Worm (Caenorhabditis elegans): ENCODE data around the gene smf-1.

Gene smf-1

DNA sequence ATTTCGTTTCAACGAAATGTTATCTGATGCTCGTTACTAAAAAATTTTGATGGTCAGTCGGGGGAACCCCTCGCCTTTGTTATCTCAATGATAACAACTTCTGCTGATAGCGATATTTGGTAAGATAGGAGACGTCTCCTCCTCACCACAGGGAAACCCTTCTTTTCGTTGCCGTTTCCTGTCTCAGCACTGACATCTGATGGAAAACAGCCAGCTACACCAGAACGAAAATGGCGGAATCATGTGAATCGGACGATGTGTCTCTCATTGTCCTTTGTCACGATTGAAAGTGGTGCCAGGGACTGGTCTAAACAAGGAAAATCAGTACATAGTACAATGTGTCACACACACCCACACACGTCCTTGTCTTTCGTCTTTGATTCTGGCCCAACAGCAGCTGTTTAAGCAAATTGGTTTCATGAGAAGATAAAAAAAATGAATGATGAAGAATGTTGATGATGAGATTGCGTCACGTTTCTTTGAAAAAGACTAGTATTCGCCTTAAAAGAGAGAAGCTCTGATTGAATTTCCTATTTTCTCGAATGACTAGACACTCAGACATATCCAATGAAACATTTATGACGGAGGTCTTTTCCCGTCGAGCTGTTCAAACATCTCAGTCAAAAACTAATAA, 13.6 kb upstream of the smf-1 start:
- no peak for TF ChIP-seq snpc-3.4 (tag; optimal IDR thresholded peaks at IDR 0.05)
- peak; percentile 61 for TF ChIP-seq ceh-27 (GFP tag; optimal IDR thresholded peaks at IDR 0.05)
- TF ChIP-seq F33H1.4 (GFP tag; IDR thresholded peaks at IDR 0.05), result no peak
- TF ChIP-seq F22D6.2 (tag; optimal IDR thresholded peaks at IDR 0.05), result no peak
- no peak for TF ChIP-seq madf-3 (GFP tag; IDR thresholded peaks at IDR 0.05)
- no peak for TF ChIP-seq F37B4.10 (GFP tag; IDR thresholded peaks at IDR 0.05)
- TF ChIP-seq dox-1 (GFP tag; IDR thresholded peaks at IDR 0.05), result peak; percentile 51
- TF ChIP-seq F57C9.4 (tag; optimal IDR thresholded peaks at IDR 0.05), result no peak
- no peak for TF ChIP-seq bed-2 (GFP tag; IDR thresholded peaks at IDR 0.05)
- TF ChIP-seq ZK185.1 (tag; optimal IDR thresholded peaks at IDR 0.05; ENCODE audit: poor library complexity, severe bottlenecking), result no peak
- TF ChIP-seq egrh-3 (GFP tag; IDR thresholded peaks at IDR 0.05), result no peak
- TF ChIP-seq tbp1 (GFP tag; optimal IDR thresholded peaks at IDR 0.05), result no peak
- TF ChIP-seq zfh-2 (GFP tag; conservative IDR thresholded peaks at IDR 0.05), result no peak
- TF ChIP-seq Y56A3A.18 (GFP tag; IDR thresholded peaks at IDR 0.05), result no peak
- TF ChIP-seq hsf-1 (GFP tag; IDR thresholded peaks at IDR 0.05), result no peak
- TF ChIP-seq him-1 (tag; optimal IDR thresholded peaks at IDR 0.05), result no peak
- no peak for TF ChIP-seq lin-35 (GFP tag; optimal IDR thresholded peaks at IDR 0.05)
- 0 out of 2 replicates have a peak, but pooled peaks have one; percentile 18 for TF ChIP-seq B0336.3 (GFP tag; IDR thresholded peaks at IDR 0.05)
- TF ChIP-seq egl-18 (GFP tag; IDR thresholded peaks at IDR 0.05), result no peak
- 0 out of 2 replicates have a peak, but pooled peaks have one; percentile 4 for TF ChIP-seq hmg-1.2 (GFP tag; IDR thresholded peaks at IDR 0.05)
- no peak for TF ChIP-seq madf-6 (GFP tag; IDR thresholded peaks at IDR 0.05)
- no peak for TF ChIP-seq aptf-2 (GFP tag; conservative IDR thresholded peaks at IDR 0.05)
- TF ChIP-seq mxl-1 (tag; optimal IDR thresholded peaks at IDR 0.05), result no peak
- TF ChIP-seq attf-3 (GFP tag; conservative IDR thresholded peaks at IDR 0.05), result no peak
- TF ChIP-seq unc-130 (GFP tag; optimal IDR thresholded peaks at IDR 0.05), result no peak
- no peak for TF ChIP-seq F52B5.7 (tag; optimal IDR thresholded peaks at IDR 0.05)
- no peak for TF ChIP-seq sdz-38 (tag; optimal IDR thresholded peaks at IDR 0.05)
- TF ChIP-seq ekl-4 (GFP tag; IDR thresholded peaks at IDR 0.05), result peak; percentile 24; the same call in 1 of the 2 replicates
- no peak for TF ChIP-seq mes-4 (tag; optimal IDR thresholded peaks at IDR 0.05)
- TF ChIP-seq ceh-79 (tag; optimal IDR thresholded peaks at IDR 0.05), result no peak
- TF ChIP-seq die-1 (tag; optimal IDR thresholded peaks at IDR 0.05), result peak; percentile 44
- peak; percentile 11 for TF ChIP-seq attf-5 (GFP tag; optimal IDR thresholded peaks at IDR 0.05)
- no peak for TF ChIP-seq unc-62 (GFP tag; optimal IDR thresholded peaks at IDR 0.05)
- no peak for TF ChIP-seq ztf-18 (tag; optimal IDR thresholded peaks at IDR 0.05)
- no peak for TF ChIP-seq cebp-2 (GFP tag; IDR thresholded peaks at IDR 0.05)
- TF ChIP-seq nfya-2 (GFP tag; IDR thresholded peaks at IDR 0.05), result no peak
- peak; percentile 63 for TF ChIP-seq lin-40 (tag; optimal IDR thresholded peaks at IDR 0.05)
- no peak for TF ChIP-seq let-607 (tag; optimal IDR thresholded peaks at IDR 0.05)
- peak; percentile 63 for TF ChIP-seq chd-7 (tag; optimal IDR thresholded peaks at IDR 0.05)
- no peak for TF ChIP-seq egl-44 (GFP tag; IDR thresholded peaks at IDR 0.05)
- no peak for TF ChIP-seq tbx-9 (tag; optimal IDR thresholded peaks at IDR 0.05; ENCODE audit: borderline replicate concordance)
- 0 out of 2 replicates have a peak, but pooled peaks have one; percentile 21 for TF ChIP-seq C06A6.2 (GFP tag; conservative IDR thresholded peaks at IDR 0.05)
- TF ChIP-seq atf-7 (tag; optimal IDR thresholded peaks at IDR 0.05), result peak; percentile 78
- TF ChIP-seq T26A5.8 (tag; optimal IDR thresholded peaks at IDR 0.05), result no peak
- no peak for TF ChIP-seq nfya-1 (tag; optimal IDR thresholded peaks at IDR 0.05; ENCODE audit: borderline replicate concordance, insufficient read depth)
- peak; percentile 64; the same call in 1 of the 2 replicates for TF ChIP-seq lin-26 (GFP tag; IDR thresholded peaks at IDR 0.05)
- no peak for TF ChIP-seq ets-4 (GFP tag; optimal IDR thresholded peaks at IDR 0.05)
- no peak for TF ChIP-seq fkh-3 (tag; optimal IDR thresholded peaks at IDR 0.05)
- no peak for TF ChIP-seq xnd-1 (tag; optimal IDR thresholded peaks at IDR 0.05)
